Worm (Caenorhabditis elegans): ENCODE measurements around the gene T11F9.22.
"Not testable (repeated sequence)": the region's sequence is repeated elsewhere in the genome, so short reads cannot be mapped to it uniquely, and the experiment has no call there.

DNA sequence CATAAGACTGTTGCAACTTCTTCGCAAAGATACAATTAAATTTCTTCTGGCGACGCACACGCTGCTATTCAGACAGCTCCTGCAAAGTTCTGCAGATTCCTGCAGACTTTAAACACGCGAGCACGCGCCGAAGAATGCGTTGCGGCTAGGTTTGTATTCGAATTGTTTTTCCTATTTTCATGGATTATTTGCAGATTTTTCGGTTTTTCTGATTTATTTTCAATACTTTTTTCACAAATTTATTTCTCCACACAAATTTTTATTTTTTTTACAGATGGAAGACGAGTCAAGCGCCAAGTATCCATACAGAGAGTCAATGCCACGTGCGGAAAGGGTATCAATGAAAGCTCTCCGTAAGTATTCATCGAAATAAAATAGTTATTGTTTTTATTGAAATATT is 3.9 kb upstream of the T11F9.22 start, which contains the start of gene T11F9.7:
- not testable (repeated sequence) for TF ChIP-seq ztf-29 (GFP tag; IDR thresholded peaks at IDR 0.05); klf-2 (GFP tag; conservative IDR thresholded peaks at IDR 0.05); med-1 (GFP tag; optimal IDR thresholded peaks at IDR 0.05; ENCODE audit: insufficient read depth); flt-1 (GFP tag; IDR thresholded peaks at IDR 0.05)
